Worm (Caenorhabditis elegans): ENCODE measurements around the gene F58F12.3.

Gene F58F12.3

ce11 chrII:6366696-6367095, 24.4 kb downstream of the F58F12.3 start, which contains the start of gene ctsa-4.1:
TSS of gene ctsa-4.1 (plus strand) at chrII:6366996.
- TF ChIP-seq tra-4 (tag; optimal IDR thresholded peaks at IDR 0.05) (no peak), F13C5.2 (tag; optimal IDR thresholded peaks at IDR 0.05) (no peak)

- TF ChIP-seq aly-1 (tag; optimal IDR thresholded peaks at IDR 0.05) (no peak), ceh-13 (GFP tag; optimal IDR thresholded peaks at IDR 0.05) (no peak), pes-1 (GFP tag; IDR thresholded peaks at IDR 0.05) (no peak), sea-1 (GFP tag; conservative IDR thresholded peaks at IDR 0.05) (no peak), hmbx-1 (tag; optimal IDR thresholded peaks at IDR 0.05) (no peak), tbx-11 (GFP tag; IDR thresholded peaks at IDR 0.05) (no peak), ama-1 (optimal IDR thresholded peaks at IDR 0.05) (no peak), tbx-37 (GFP tag; conservative IDR thresholded peaks at IDR 0.05) (no peak), ceh-36 (tag; optimal IDR thresholded peaks at IDR 0.05) (no peak), tra-4 (tag; optimal IDR thresholded peaks at IDR 0.05) (no peak), F13C5.2 (tag; optimal IDR thresholded peaks at IDR 0.05) (no peak), scrt-1 (GFP tag; IDR thresholded peaks at IDR 0.05) (no peak), hnd-1 (tag; optimal IDR thresholded peaks at IDR 0.05) (no peak), B0310.2 (tag; optimal IDR thresholded peaks at IDR 0.05) (no peak)
These were observed 25.8 kb downstream of the F58F12.3 start, which contains the start of the genes ani-2 and clec-88 for ce11 chrII:6365237-6365815. TSS of gene ani-2 (minus strand) at chrII:6365367. TSS of gene clec-88 (plus strand) at chrII:6365722.

- TF ChIP-seq F13C5.2 (tag; optimal IDR thresholded peaks at IDR 0.05) (peak; percentile 1), tbx-11 (GFP tag; IDR thresholded peaks at IDR 0.05) (no peak)
These were observed 30.3 kb downstream of the F58F12.3 start, which contains the start of gene K10B2.4 for ce11 chrII:6360822-6361221. TSS of gene K10B2.4 (minus strand) at chrII:6360959.

ce11 chrII:6358905-6359304, 32.2 kb downstream of the F58F12.3 start, which contains the start of gene C32D5.12:
TSS of gene C32D5.12 (minus strand) at chrII:6359005.
- TF ChIP-seq B0310.2 (tag; optimal IDR thresholded peaks at IDR 0.05) (no peak), ceh-13 (GFP tag; optimal IDR thresholded peaks at IDR 0.05) (no peak), ets-7 (tag; optimal IDR thresholded peaks at IDR 0.05) (no peak), hnd-1 (tag; optimal IDR thresholded peaks at IDR 0.05) (no peak), scrt-1 (GFP tag; IDR thresholded peaks at IDR 0.05) (no peak), F13C5.2 (tag; optimal IDR thresholded peaks at IDR 0.05) (no peak)

- no peak for TF ChIP-seq ets-7 (tag; optimal IDR thresholded peaks at IDR 0.05)
- no peak for TF ChIP-seq flt-1 (GFP tag; IDR thresholded peaks at IDR 0.05)
- TF ChIP-seq aly-1 (tag; optimal IDR thresholded peaks at IDR 0.05): no peak
- no peak for TF ChIP-seq hnd-1 (tag; optimal IDR thresholded peaks at IDR 0.05)
- TF ChIP-seq tbx-11 (GFP tag; IDR thresholded peaks at IDR 0.05): no peak
- no peak for TF ChIP-seq ceh-13 (GFP tag; optimal IDR thresholded peaks at IDR 0.05)
- TF ChIP-seq B0310.2 (tag; optimal IDR thresholded peaks at IDR 0.05): no peak
- TF ChIP-seq tbx-37 (GFP tag; conservative IDR thresholded peaks at IDR 0.05): no peak
- TF ChIP-seq pes-1 (GFP tag; IDR thresholded peaks at IDR 0.05): no peak
- no peak for TF ChIP-seq hmg-4 (GFP tag; optimal IDR thresholded peaks at IDR 0.05)
- TF ChIP-seq ceh-36 (tag; optimal IDR thresholded peaks at IDR 0.05): no peak
- no peak for TF ChIP-seq hmbx-1 (tag; optimal IDR thresholded peaks at IDR 0.05)
- no peak for TF ChIP-seq scrt-1 (GFP tag; IDR thresholded peaks at IDR 0.05)
- TF ChIP-seq sea-1 (GFP tag; conservative IDR thresholded peaks at IDR 0.05): no peak
- TF ChIP-seq F13C5.2 (tag; optimal IDR thresholded peaks at IDR 0.05): no peak
- no peak for TF ChIP-seq tra-4 (tag; optimal IDR thresholded peaks at IDR 0.05)
- no peak for TF ChIP-seq ama-1 (optimal IDR thresholded peaks at IDR 0.05)
These were observed 32.9 kb downstream of the F58F12.3 start for ce11 chrII:6358232-6358631.

ce11 chrII:6355396-6356346, 35.4 kb downstream of the F58F12.3 start, which contains the start of gene C32D5.11:
TSS of gene C32D5.11 (minus strand) at chrII:6355446.
- TF ChIP-seq ceh-36 (tag; optimal IDR thresholded peaks at IDR 0.05) (no peak), hmg-4 (GFP tag; optimal IDR thresholded peaks at IDR 0.05) (peak; percentile 28), ets-7 (tag; optimal IDR thresholded peaks at IDR 0.05) (no peak), scrt-1 (GFP tag; IDR thresholded peaks at IDR 0.05) (0 out of 2 replicates have a peak, but pooled peaks have one; percentile 11), tbx-11 (GFP tag; IDR thresholded peaks at IDR 0.05) (no peak), hnd-1 (tag; optimal IDR thresholded peaks at IDR 0.05) (no peak), sea-1 (GFP tag; conservative IDR thresholded peaks at IDR 0.05) (no peak), B0310.2 (tag; optimal IDR thresholded peaks at IDR 0.05) (no peak), aly-1 (tag; optimal IDR thresholded peaks at IDR 0.05) (no peak), flt-1 (GFP tag; IDR thresholded peaks at IDR 0.05) (no peak), hmbx-1 (tag; optimal IDR thresholded peaks at IDR 0.05) (no peak), tbx-37 (GFP tag; conservative IDR thresholded peaks at IDR 0.05) (no peak), pes-1 (GFP tag; IDR thresholded peaks at IDR 0.05) (no peak)

ce11 chrII:6351887-6352286, 39.2 kb downstream of the F58F12.3 start, which contains the start of gene C32D5.10:
TSS of gene C32D5.10 (minus strand) at chrII:6351987.
- TF ChIP-seq ceh-36 (tag; optimal IDR thresholded peaks at IDR 0.05): no peak
- no peak for TF ChIP-seq B0310.2 (tag; optimal IDR thresholded peaks at IDR 0.05)
- TF ChIP-seq ceh-13 (GFP tag; optimal IDR thresholded peaks at IDR 0.05): no peak
- no peak for TF ChIP-seq F13C5.2 (tag; optimal IDR thresholded peaks at IDR 0.05)

Measured in whole organism, early embryonic.